Fruit fly (Drosophila melanogaster) whole organism, wandering third instar larva: ENCODE results near the gene Mkrn1.

ENCODE experiments used
- Abd-B ChIP-seq: fragments of >200 bp; optimal IDR thresholded peaks from 2 replicates; lab custom pipeline; 2017; ENCODE audit warnings: missing biosample characterization, missing genetic modification characterization
- CG32264 ChIP-seq: fragments of 200-800 bp; sonication (Bioruptor generic); optimal IDR thresholded peaks from 2 replicates; lab custom pipeline; 2016; ENCODE audit warnings: missing biosample characterization, missing genetic modification characterization
- CrebA ChIP-seq: fragments of 200-800 bp; sonication (Bioruptor generic); optimal IDR thresholded peaks from 2 replicates; lab custom pipeline; 2016; ENCODE audit warnings: missing biosample characterization, mild to moderate bottlenecking, missing genetic modification characterization, borderline replicate concordance
- Dfd ChIP-seq: fragments of >200 bp; optimal IDR thresholded peaks from 2 replicates; lab custom pipeline; 2017; ENCODE audit warnings: missing biosample characterization, missing genetic modification characterization
- Dif ChIP-seq: fragments of 200-275, 200-300 bp; sonication (Bioruptor generic); optimal IDR thresholded peaks from 2 replicates; lab custom pipeline; 2018; ENCODE audit warnings: missing biosample characterization, missing genetic modification characterization; ENCODE audit not compliant: partially characterized antibody
- GATAd ChIP-seq: sonication (Bioruptor generic); optimal IDR thresholded peaks from 2 replicates; lab custom pipeline; 2016; ENCODE audit warnings: missing biosample characterization, missing genetic modification characterization
- HLH106 ChIP-seq: fragments of 200-800 bp; optimal IDR thresholded peaks from 3 replicates; lab custom pipeline; 2019; ENCODE audit warnings: missing biosample characterization, mild to moderate bottlenecking, missing genetic modification characterization, moderate library complexity
- Hnf4 ChIP-seq: fragments of 200-800 bp; sonication (Bioruptor generic); optimal IDR thresholded peaks from 2 replicates; lab custom pipeline; 2016; ENCODE audit warnings: missing biosample characterization, mild to moderate bottlenecking, missing genetic modification characterization
- Hr78 ChIP-seq: fragments of >200 bp; optimal IDR thresholded peaks from 2 replicates; lab custom pipeline; 2017; ENCODE audit warnings: missing biosample characterization, missing genetic modification characterization
- Hr83 ChIP-seq: fragments of 200-300 bp; sonication (Bioruptor generic); optimal IDR thresholded peaks from 2 replicates; lab custom pipeline; 2016; ENCODE audit warnings: missing biosample characterization, mild to moderate bottlenecking, missing genetic modification characterization, moderate library complexity; ENCODE audit not compliant: poor library complexity, severe bottlenecking
- Myc ChIP-seq: fragments of >200 bp; optimal IDR thresholded peaks from 2 replicates; lab custom pipeline; 2017
- N ChIP-seq: fragments of >200 bp; optimal IDR thresholded peaks from 2 replicates; lab custom pipeline; 2018; ENCODE audit warnings: missing biosample characterization, missing external identifiers, missing genetic modification characterization
- OdsH ChIP-seq: fragments of 200-800 bp; sonication (Bioruptor generic); optimal IDR thresholded peaks from 2 replicates; lab custom pipeline; 2016; ENCODE audit warnings: missing biosample characterization, mild to moderate bottlenecking, missing genetic modification characterization
- Rel ChIP-seq, 2 experiments: fragments of 200-800 bp; sonication (Bioruptor generic) in 1 of 2; optimal IDR thresholded peaks; 2 replicates in 1 of 2; 3 replicates in 1 of 2; lab custom pipeline; 2016 to 2019; ENCODE audit warnings: mild to moderate bottlenecking in 2 of 2, missing biosample characterization in 2 of 2, missing genetic modification characterization in 2 of 2, moderate library complexity in 1 of 2
- Sp1 ChIP-seq: fragments of 200-800 bp; sonication (Bioruptor generic); optimal IDR thresholded peaks from 3 replicates; lab custom pipeline; 2019; ENCODE audit warnings: missing biosample characterization, mild to moderate bottlenecking, missing genetic modification characterization, moderate library complexity
- Vsx2 ChIP-seq: fragments of 200-300, 225-300 bp; sonication (Bioruptor generic); optimal IDR thresholded peaks from 2 replicates; lab custom pipeline; 2018; ENCODE audit warnings: missing biosample characterization, missing genetic modification characterization; ENCODE audit not compliant: partially characterized antibody
- br ChIP-seq: fragments of 200-800 bp; sonication (Bioruptor generic); optimal IDR thresholded peaks from 2 replicates; lab custom pipeline; 2016; ENCODE audit warnings: missing biosample characterization, missing genetic modification characterization
- brk ChIP-seq: fragments of 200-800 bp; sonication (Bioruptor generic); optimal IDR thresholded peaks from 2 replicates; lab custom pipeline; 2016; ENCODE audit warnings: missing biosample characterization, mild to moderate bottlenecking, missing genetic modification characterization
- dmrt93B ChIP-seq: fragments of 200-800 bp; sonication (Bioruptor generic); optimal IDR thresholded peaks from 2 replicates; lab custom pipeline; 2018; ENCODE audit warnings: missing biosample characterization, mild to moderate bottlenecking, missing genetic modification characterization
- ey ChIP-seq: fragments of 200-800 bp; sonication (Bioruptor generic); optimal IDR thresholded peaks from 2 replicates; lab custom pipeline; 2016; ENCODE audit warnings: missing biosample characterization, missing genetic modification characterization
- foxo ChIP-seq, 2 experiments: fragments of 200-800 bp; sonication (Bioruptor generic); optimal IDR thresholded peaks; 2 replicates in 1 of 2; 3 replicates in 1 of 2; lab custom pipeline; 2016 to 2017; ENCODE audit warnings: missing biosample characterization in 2 of 2, missing genetic modification characterization in 2 of 2
- h ChIP-seq: fragments of 200-800 bp; sonication (Bioruptor generic); optimal IDR thresholded peaks from 3 replicates; lab custom pipeline; 2016; ENCODE audit warnings: missing biosample characterization, mild to moderate bottlenecking, missing genetic modification characterization
- jim ChIP-seq: fragments of 175-275, 200-325 bp; sonication (Bioruptor generic); optimal IDR thresholded peaks from 2 replicates; lab custom pipeline; 2016; ENCODE audit warnings: missing biosample characterization, mild to moderate bottlenecking, missing genetic modification characterization
- psq ChIP-seq: fragments of 200-800 bp; sonication (Bioruptor generic); optimal IDR thresholded peaks from 3 replicates; lab custom pipeline; 2017; ENCODE audit warnings: missing biosample characterization, mild to moderate bottlenecking, missing genetic modification characterization, moderate library complexity
- rgr ChIP-seq: fragments of 200-800 bp; sonication (Bioruptor generic); optimal IDR thresholded peaks from 3 replicates; lab custom pipeline; 2016; ENCODE audit warnings: missing biosample characterization, mild to moderate bottlenecking, missing genetic modification characterization
- sv ChIP-seq: fragments of 200-800 bp; sonication (Bioruptor generic); optimal IDR thresholded peaks from 3 replicates; lab custom pipeline; 2016; ENCODE audit warnings: missing biosample characterization, missing genetic modification characterization
- tai ChIP-seq: sonication (Bioruptor generic); optimal IDR thresholded peaks from 2 replicates; lab custom pipeline; 2016; ENCODE audit warnings: missing biosample characterization, missing genetic modification characterization
- usp ChIP-seq: fragments of >200 bp; optimal IDR thresholded peaks from 2 replicates; lab custom pipeline; 2017; ENCODE audit warnings: missing biosample characterization, missing genetic modification characterization
- woc ChIP-seq: sonication (Bioruptor generic); optimal IDR thresholded peaks from 2 replicates; lab custom pipeline; 2016; ENCODE audit warnings: missing biosample characterization, mild to moderate bottlenecking, missing genetic modification characterization

Mkrn1 gene

dm6 chr3L:21568254-21568653 lies 34.7 kb upstream of the Mkrn1 start:
- TF ChIP-seq ey (no peak), Dfd (GFP tag; lab: Kevin White, UChicago) (no peak), HLH106 (tag; lab: Kevin White, UChicago) (no peak), rgr (GFP tag; lab: Kevin White, UChicago) (no peak), Vsx2 (GFP tag; lab: Kevin White, UChicago) (no peak), psq (GFP tag; lab: Kevin White, UChicago) (no peak), N (GFP tag; lab: Kevin White, UChicago) (no peak), CG32264 (GFP tag; lab: Kevin White, UChicago) (no peak), Hr78 (no peak), CrebA (no peak), Sp1 (GFP tag; lab: Kevin White, UChicago) (no peak)

DNA sequence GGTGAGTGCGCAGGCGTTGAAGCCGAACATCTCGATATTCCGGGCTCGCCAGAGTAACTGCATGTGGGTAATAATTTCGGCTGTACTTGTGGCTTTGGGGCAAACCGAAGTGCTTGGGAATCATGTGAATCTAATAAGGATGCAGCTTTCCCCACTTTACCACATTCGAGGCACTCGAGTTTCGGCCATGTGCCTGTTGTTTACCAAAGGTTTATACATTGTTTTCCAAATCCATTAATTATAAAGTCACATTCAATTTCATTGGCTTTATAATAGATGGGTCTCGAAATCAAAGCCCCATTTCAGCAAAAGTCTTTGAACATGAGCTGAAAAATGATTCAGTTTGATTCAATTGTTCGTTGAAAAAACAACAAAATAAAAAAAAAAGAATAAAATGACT lies 31.6 kb upstream of the Mkrn1 start, which contains the start of gene CG7634:
CG7634 (plus strand) TSS at position 301 of the 400 bp plus-strand sequence.
- TF ChIP-seq HLH106 (tag; lab: Kevin White, UChicago) (no peak), Abd-B (GFP tag; lab: Kevin White, UChicago) (no peak), jim (GFP tag; lab: Kevin White, UChicago) (no peak), CG32264 (GFP tag; lab: Kevin White, UChicago) (no peak), Hnf4 (GFP tag; lab: Kevin White, UChicago) (no peak), br (GFP tag; lab: Kevin White, UChicago) (no peak), Rel (GFP tag; optimal IDR thresholded peaks at IDR 0.05; lab: Kevin White, UChicago) (no peak), Rel (tag; optimal IDR thresholded peaks at IDR 0.05; lab: Kevin White, UChicago) (no peak), CrebA (no peak), foxo (GFP tag; optimal IDR thresholded peaks at IDR 0.05; lab: Kevin White, UChicago) (no peak), usp (GFP tag; lab: Kevin White, UChicago) (no peak), Dif (no peak), brk (no peak), Hr78 (no peak), woc (GFP tag; lab: Kevin White, UChicago) (no peak), dmrt93B (no peak), Myc (no peak), psq (GFP tag; lab: Kevin White, UChicago) (no peak)

- TF ChIP-seq Vsx2 (GFP tag; lab: Kevin White, UChicago) = no peak
- no peak for TF ChIP-seq CrebA
These were observed 28.6 kb upstream of the Mkrn1 start, which contains the start of gene CapaR for dm6 chr3L:21562081-21562480. TSS of gene CapaR (minus strand) at chr3L:21562181.

DNA sequence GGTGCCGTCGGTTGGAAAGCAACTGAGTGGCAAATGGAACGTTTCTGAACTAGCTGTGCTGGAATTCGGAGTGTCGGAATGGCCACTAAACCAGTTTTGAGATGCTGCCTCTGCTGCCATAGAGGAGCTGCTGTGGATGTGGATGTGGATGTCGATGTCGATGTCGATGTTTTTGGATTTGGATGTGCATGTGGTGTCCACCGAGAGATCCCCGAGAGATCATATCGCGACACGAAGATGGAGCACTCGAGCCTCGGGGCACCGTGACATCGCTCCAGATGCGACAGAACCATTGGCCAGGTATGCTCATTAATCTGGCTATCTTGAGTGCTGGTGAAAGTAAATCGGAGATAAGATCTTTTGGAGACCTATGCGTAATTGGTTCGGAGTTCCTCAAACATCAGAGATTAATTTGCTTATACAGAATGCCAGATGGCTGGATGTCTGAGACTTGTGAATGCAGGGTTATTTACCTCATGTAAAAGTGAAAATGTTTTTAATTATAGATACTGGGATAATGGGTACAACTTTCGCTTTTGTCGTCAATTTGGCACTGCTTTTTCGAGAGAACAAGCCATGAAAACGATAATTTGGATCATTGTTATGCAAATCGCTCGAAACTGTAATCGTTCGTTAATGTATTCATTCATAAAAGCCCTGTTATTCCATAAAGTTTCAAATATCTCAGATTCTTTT lies 24.8 kb upstream of the Mkrn1 start, which contains the start of gene CG7173:
CG7173 (minus strand) TSS at position 51 of the 696 bp plus-strand sequence.
- TF ChIP-seq tai (GFP tag; lab: Kevin White, UChicago) = no peak
- TF ChIP-seq Hnf4 (GFP tag; lab: Kevin White, UChicago) = no peak
- TF ChIP-seq woc (GFP tag; lab: Kevin White, UChicago) = no peak
- no peak for TF ChIP-seq Abd-B (GFP tag; lab: Kevin White, UChicago)
- TF ChIP-seq Dfd (GFP tag; lab: Kevin White, UChicago) = no peak
- TF ChIP-seq OdsH (GFP tag; lab: Kevin White, UChicago) = no peak
- TF ChIP-seq h (GFP tag; lab: Kevin White, UChicago) = no peak
- TF ChIP-seq, all 38 proteins: peak for 0

dm6 chr3L:21554752-21555151 lies 21.2 kb upstream of the Mkrn1 start, which contains the start of gene Wnk:
TSS of gene Wnk (minus strand) at chr3L:21554928.
- no peak for TF ChIP-seq usp (GFP tag; lab: Kevin White, UChicago)
- no peak for TF ChIP-seq GATAd (GFP tag; lab: Kevin White, UChicago)
- no peak for TF ChIP-seq OdsH (GFP tag; lab: Kevin White, UChicago)
- TF ChIP-seq Hr83 = no peak
- TF ChIP-seq jim (GFP tag; lab: Kevin White, UChicago) = no peak
- no peak for TF ChIP-seq Dfd (GFP tag; lab: Kevin White, UChicago)
- TF ChIP-seq foxo (GFP tag; optimal IDR thresholded peaks at IDR 0.05; lab: Kevin White, UChicago) = no peak
- TF ChIP-seq br (GFP tag; lab: Kevin White, UChicago) = no peak
- TF ChIP-seq tai (GFP tag; lab: Kevin White, UChicago) = no peak
- no peak for TF ChIP-seq Rel (GFP tag; optimal IDR thresholded peaks at IDR 0.05; lab: Kevin White, UChicago)
- TF ChIP-seq Rel (tag; optimal IDR thresholded peaks at IDR 0.05; lab: Kevin White, UChicago) = no peak
- no peak for TF ChIP-seq Sp1 (GFP tag; lab: Kevin White, UChicago)
- TF ChIP-seq sv (GFP tag; lab: Kevin White, UChicago) = no peak
